Fruit fly (Drosophila melanogaster): ENCODE results near the gene CHMP2B.
A peak's percentile ranks its signal among the peaks of the same experiment; 100 is the strongest.

The CHMP2B gene

DNA sequence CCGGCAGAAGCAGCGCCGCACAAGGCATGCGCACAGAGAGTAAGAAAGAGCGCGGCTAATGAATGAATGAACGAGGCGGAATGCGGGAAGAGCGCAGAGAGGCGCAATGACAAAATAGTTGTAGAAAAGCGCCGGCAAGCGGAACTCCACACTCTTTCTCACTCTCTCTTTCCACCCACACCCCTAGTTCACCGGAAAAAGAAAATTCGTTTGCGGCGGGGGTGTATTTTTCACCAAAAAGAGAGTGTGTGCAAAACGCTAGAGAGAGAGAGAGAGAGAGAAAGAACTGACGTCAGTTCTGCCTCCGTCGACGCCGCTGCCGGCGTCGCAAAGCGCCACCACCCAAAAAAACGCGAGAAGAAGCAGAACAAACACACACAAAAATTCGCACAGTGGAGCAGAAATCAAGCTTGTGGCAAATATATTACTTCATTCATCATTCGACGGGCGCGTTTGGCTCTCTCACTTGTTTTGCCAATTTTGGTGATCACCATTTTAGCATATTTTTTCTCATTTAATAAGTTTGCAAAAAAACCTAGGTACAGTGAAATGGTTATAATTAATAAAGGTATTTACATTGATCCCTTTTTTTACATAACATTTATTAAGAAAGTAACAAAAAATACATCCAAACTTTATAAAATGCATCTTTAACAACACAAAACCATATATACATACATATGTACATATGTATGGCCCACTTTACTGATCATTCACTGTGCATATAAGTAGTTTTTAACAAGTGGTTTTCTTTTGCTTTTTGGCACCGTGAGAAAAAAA lies 45.6 kb downstream of the CHMP2B start (continued):
- TF ChIP-seq CG18011 (GFP tag; optimal IDR thresholded peaks at IDR 0.05): peak; percentile 31
- no peak for TF ChIP-seq Taf1 (GFP tag; IDR thresholded peaks at IDR 0.05)
- peak; percentile 19 for TF ChIP-seq CG7786 (GFP tag; optimal IDR thresholded peaks at IDR 0.05)
- peak; percentile 98 to 99 for TF ChIP-seq Trl (optimal IDR thresholded peaks at IDR 0.05)
- peak; percentile 59 for TF ChIP-seq Trl (GFP tag; optimal IDR thresholded peaks at IDR 0.05)
- peak; percentile 10 for TF ChIP-seq Mad (GFP tag; optimal IDR thresholded peaks at IDR 0.05)
- TF ChIP-seq Sox100B (GFP tag; optimal IDR thresholded peaks at IDR 0.05): peak; percentile 62
- no peak for TF ChIP-seq CG1233 (GFP tag; optimal IDR thresholded peaks at IDR 0.05)
- peak; percentile 19; the same call in 1 of the 2 replicates for TF ChIP-seq E2f2 (GFP tag; IDR thresholded peaks at IDR 0.05)
- peak; percentile 40; the same call in 2 of the 3 replicates for TF ChIP-seq zen2 (GFP tag; IDR thresholded peaks at IDR 0.05; ENCODE audit: partially characterized antibody)
- peak; percentile 33 for TF ChIP-seq Blimp-1 (GFP tag; optimal IDR thresholded peaks at IDR 0.05)
- TF ChIP-seq CG11504 (tag; optimal IDR thresholded peaks at IDR 0.05): peak; percentile 73
- peak; percentile 11 for TF ChIP-seq slp2 (GFP tag; optimal IDR thresholded peaks at IDR 0.05)
- TF ChIP-seq CG1832 (GFP tag; optimal IDR thresholded peaks at IDR 0.05): peak; percentile 63
- peak; percentile 47 for TF ChIP-seq Scr (GFP tag; IDR thresholded peaks at IDR 0.05; ENCODE audit: partially characterized antibody)
- no peak for TF ChIP-seq Jarid2 (GFP tag; optimal IDR thresholded peaks at IDR 0.05)
- TF ChIP-seq Hmx (GFP tag; optimal IDR thresholded peaks at IDR 0.05): no peak
- peak; percentile 63; the same call in 2 of the 3 replicates for TF ChIP-seq CG11456 (GFP tag; IDR thresholded peaks at IDR 0.05)
- no peak for TF ChIP-seq CG8281 (tag; optimal IDR thresholded peaks at IDR 0.05)
- TF ChIP-seq CG8388 (GFP tag; optimal IDR thresholded peaks at IDR 0.05): peak; percentile 17
- no peak for TF ChIP-seq rib (GFP tag; IDR thresholded peaks at IDR 0.05)
- peak; percentile 49 for TF ChIP-seq CG12391 (tag; optimal IDR thresholded peaks at IDR 0.05)
- TF ChIP-seq CG31441 (GFP tag; IDR thresholded peaks at IDR 0.05): peak; percentile 58; the same call in 1 of the 2 replicates
- TF ChIP-seq Ptx1 (GFP tag; IDR thresholded peaks at IDR 0.05): peak; percentile 68
- TF ChIP-seq dmrt99B (tag; optimal IDR thresholded peaks at IDR 0.05): peak; percentile 58
- TF ChIP-seq inv (GFP tag; IDR thresholded peaks at IDR 0.05; ENCODE audit: partially characterized antibody): no peak
- no peak for TF ChIP-seq tll (GFP tag; optimal IDR thresholded peaks at IDR 0.05)
- peak; percentile 15 for TF ChIP-seq cg (GFP tag; optimal IDR thresholded peaks at IDR 0.05)
- TF ChIP-seq nmo (GFP tag; optimal IDR thresholded peaks at IDR 0.05): peak; percentile 54
- no peak for TF ChIP-seq Camta (GFP tag; optimal IDR thresholded peaks at IDR 0.05)
- peak; percentile 29 for TF ChIP-seq Antp (GFP tag; optimal IDR thresholded peaks at IDR 0.05)
- TF ChIP-seq C15 (GFP tag; IDR thresholded peaks at IDR 0.05): no peak
- TF ChIP-seq pros (GFP tag; optimal IDR thresholded peaks at IDR 0.05): peak; percentile 92
- no peak for TF ChIP-seq fru (optimal IDR thresholded peaks at IDR 0.05)
- TF ChIP-seq klu (GFP tag; IDR thresholded peaks at IDR 0.05): 0 out of 2 replicates have a peak, but pooled peaks have one; percentile 35
- no peak for TF ChIP-seq peb (GFP tag; IDR thresholded peaks at IDR 0.05)
- no peak for TF ChIP-seq CG12071 (GFP tag; optimal IDR thresholded peaks at IDR 0.05)
- 0 out of 3 replicates have a peak, but pooled peaks have one; percentile 34 for TF ChIP-seq Aef1 (GFP tag; IDR thresholded peaks at IDR 0.05)
- TF ChIP-seq CG5180 (GFP tag; optimal IDR thresholded peaks at IDR 0.05): peak; percentile 10
- peak; percentile 12 for TF ChIP-seq dmrt11E (tag; optimal IDR thresholded peaks at IDR 0.05)
- TF ChIP-seq PHDP (tag; optimal IDR thresholded peaks at IDR 0.05): peak; percentile 48
- TF ChIP-seq Dbx (GFP tag; IDR thresholded peaks at IDR 0.05): 0 out of 3 replicates have a peak, but pooled peaks have one; percentile 25
- TF ChIP-seq CG4424 (GFP tag; optimal IDR thresholded peaks at IDR 0.05): peak; percentile 48
- no peak for TF ChIP-seq btn (GFP tag; optimal IDR thresholded peaks at IDR 0.05)
- TF ChIP-seq org-1 (GFP tag; optimal IDR thresholded peaks at IDR 0.05): peak; percentile 41
- TF ChIP-seq CG17359 (tag; optimal IDR thresholded peaks at IDR 0.05): peak; percentile 47
- 0 out of 2 replicates have a peak, but pooled peaks have one; percentile 17 for TF ChIP-seq CG14667 (GFP tag; IDR thresholded peaks at IDR 0.05)
- TF ChIP-seq gcm2 (GFP tag; optimal IDR thresholded peaks at IDR 0.05): peak; percentile 19
- TF ChIP-seq ara (GFP tag; IDR thresholded peaks at IDR 0.05): no peak

Measured in whole organism, embryonic.